Worm (Caenorhabditis elegans) whole organism, young adult: ENCODE results near the gene dhhc-14.

ENCODE experiments used
- B0019.2 ChIP-seq: fragments of 200-800 bp; sonication (Bioruptor generic); conservative IDR thresholded peaks from 2 replicates; pipeline ENCODE4 v1.3.6; 2022; ENCODE audit warnings: missing genetic modification reagents, missing genetic modification characterization, missing compliant biosample characterization
- B0035.1 ChIP-seq: sonication (generic microtip); optimal IDR thresholded peaks from 2 replicates; lab custom pipeline; 2016; ENCODE audit warnings: missing genetic modification characterization, mild to moderate bottlenecking, missing compliant biosample characterization, missing genotype, missing genetic modification reagents
- D2030.7 ChIP-seq: fragments of 200-800 bp; sonication (Bioruptor generic); IDR thresholded peaks from 2 replicates; pipeline ENCODE4 v1.3.6; 2022; ENCODE audit warnings: missing genetic modification reagents, missing genetic modification characterization, missing compliant biosample characterization
- F10E7.11 ChIP-seq: sonication (generic microtip); optimal IDR thresholded peaks from 2 replicates; lab custom pipeline; 2017; ENCODE audit warnings: mild to moderate bottlenecking, missing genetic modification characterization, moderate library complexity, missing compliant biosample characterization
- F23B12.7 ChIP-seq: sonication (generic microtip); optimal IDR thresholded peaks from 2 replicates; lab custom pipeline; 2017; ENCODE audit warnings: missing genetic modification characterization, mild to moderate bottlenecking, missing compliant biosample characterization, antibody characterized with exemption, moderate library complexity; ENCODE audit not compliant: insufficient read depth
- F55B11.4 ChIP-seq: sonication (generic microtip); optimal IDR thresholded peaks from 2 replicates; lab custom pipeline; 2016; ENCODE audit warnings: missing compliant biosample characterization, missing genetic modification characterization, borderline replicate concordance; ENCODE audit not compliant: insufficient read depth
- Y53G8AR.9 ChIP-seq: fragments of 200-800 bp; sonication (Bioruptor generic); conservative IDR thresholded peaks from 2 replicates; pipeline ENCODE4 v1.3.6; 2022; ENCODE audit warnings: missing genetic modification reagents, missing genetic modification characterization, missing compliant biosample characterization
- Y67H2A.10 ChIP-seq: fragments of 200-800 bp; sonication (Bioruptor generic); conservative IDR thresholded peaks from 2 replicates; pipeline ENCODE4 v1.3.6; 2022; ENCODE audit warnings: missing genetic modification reagents, missing genetic modification characterization, missing compliant biosample characterization
- Y95B8A.8 ChIP-seq: fragments of 200-800 bp; sonication (Bioruptor generic); IDR thresholded peaks from 2 replicates; pipeline ENCODE4 v1.3.6; 2022; ENCODE audit warnings: missing genetic modification reagents, missing genetic modification characterization, missing compliant biosample characterization
- attf-5 ChIP-seq: fragments of 200-800 bp; sonication (Bioruptor generic); optimal IDR thresholded peaks from 2 replicates; lab custom pipeline; 2018; ENCODE audit warnings: mild to moderate bottlenecking, missing genetic modification characterization, missing compliant biosample characterization
- bed-1 ChIP-seq: fragments of 200-800 bp; sonication (Bioruptor generic); IDR thresholded peaks from 2 replicates; pipeline ENCODE4 v1.3.6; 2022; ENCODE audit warnings: missing genetic modification reagents, missing genetic modification characterization, missing compliant biosample characterization
- cebp-1 ChIP-seq, 2 experiments: fragments of 200-800 bp in 1 of 2; sonication (Bioruptor generic) in 1 of 2; sonication (generic microtip) in 1 of 2; IDR thresholded peaks in 1 of 2; optimal IDR thresholded peaks in 1 of 2; 2 replicates each; pipeline versions ENCODE4 v1.3.6 to Lab custom; 2017 to 2022; ENCODE audit warnings: missing compliant biosample characterization in 2 of 2, missing genetic modification characterization in 2 of 2, mild to moderate bottlenecking in 1 of 2, missing genetic modification reagents in 1 of 2, moderate library complexity in 1 of 2
- ceh-27 ChIP-seq: fragments of 200-800 bp; sonication (Bioruptor generic); optimal IDR thresholded peaks from 2 replicates; lab custom pipeline; 2018; ENCODE audit warnings: mild to moderate bottlenecking, missing genetic modification characterization, moderate library complexity, missing compliant biosample characterization
- ceh-91 ChIP-seq: fragments of 200-800 bp; sonication (Bioruptor generic); IDR thresholded peaks from 2 replicates; pipeline ENCODE4 v1.3.6; 2022; ENCODE audit warnings: missing genetic modification reagents, missing genetic modification characterization, missing compliant biosample characterization
- dox-1 ChIP-seq: fragments of 200-800 bp; sonication (Bioruptor generic); IDR thresholded peaks from 2 replicates; pipeline ENCODE4 v1.3.6; 2022; ENCODE audit warnings: missing genetic modification reagents, missing genetic modification characterization, missing compliant biosample characterization
- dpff-1 ChIP-seq: sonication (generic microtip); optimal IDR thresholded peaks from 2 replicates; lab custom pipeline; 2017; ENCODE audit warnings: mild to moderate bottlenecking, missing genetic modification characterization, missing compliant biosample characterization
- dpl-1 ChIP-seq: fragments of 150-350 bp; optimal IDR thresholded peaks from 2 replicates; lab custom pipeline; 2014; ENCODE audit warnings: missing biosample characterization, missing genetic modification reagents, missing genetic modification characterization
- ets-4 ChIP-seq: fragments of 200-800 bp; sonication (Bioruptor generic); optimal IDR thresholded peaks from 2 replicates; lab custom pipeline; 2018; ENCODE audit warnings: mild to moderate bottlenecking, missing genetic modification characterization, missing compliant biosample characterization
- lag-1 ChIP-seq: fragments of 200-800 bp; sonication (Bioruptor generic); IDR thresholded peaks from 2 replicates; pipeline ENCODE4 v1.3.6; 2022; ENCODE audit warnings: missing genetic modification reagents, missing genetic modification characterization, missing compliant biosample characterization
- lin-26 ChIP-seq: fragments of 200-800 bp; sonication (Bioruptor generic); IDR thresholded peaks from 2 replicates; pipeline ENCODE4 v1.3.6; 2022; ENCODE audit warnings: missing genetic modification reagents, missing genetic modification characterization, missing compliant biosample characterization
- madf-10 ChIP-seq: sonication (generic microtip); optimal IDR thresholded peaks from 2 replicates; lab custom pipeline; 2016; ENCODE audit warnings: mild to moderate bottlenecking, missing genetic modification characterization, missing compliant biosample characterization
- mes-4 ChIP-seq: sonication (generic microtip); optimal IDR thresholded peaks from 2 replicates; lab custom pipeline; 2016; ENCODE audit warnings: missing genotype, missing genetic modification characterization, missing compliant biosample characterization
- nfyb-1 ChIP-seq: fragments of 200-800 bp; sonication (Bioruptor generic); IDR thresholded peaks from 2 replicates; pipeline ENCODE4 v1.3.6; 2022; ENCODE audit warnings: missing genetic modification reagents, missing genetic modification characterization, missing compliant biosample characterization
- nhr-120 ChIP-seq: fragments of 200-800 bp; sonication (Bioruptor generic); IDR thresholded peaks from 2 replicates; pipeline ENCODE4 v1.3.6; 2022; ENCODE audit warnings: missing genetic modification characterization, missing compliant biosample characterization
- nhr-80 ChIP-seq: sonication (generic microtip); optimal IDR thresholded peaks from 2 replicates; lab custom pipeline; 2016; ENCODE audit warnings: missing genetic modification characterization, missing compliant biosample characterization
- pha-4 ChIP-seq: fragments of 150-350 bp; sonication (generic microtip); optimal IDR thresholded peaks from 2 replicates; lab custom pipeline; 2014; ENCODE audit warnings: missing biosample characterization, missing genetic modification reagents, missing genetic modification characterization
- rcor-1 ChIP-seq: fragments of 200-800 bp; sonication (Bioruptor generic); IDR thresholded peaks from 2 replicates; pipeline ENCODE4 v1.3.6; 2022; ENCODE audit warnings: missing genetic modification reagents, missing genetic modification characterization, missing compliant biosample characterization
- rec-8 ChIP-seq, 2 experiments: sonication (generic microtip); optimal IDR thresholded peaks; 2 replicates each; lab custom pipeline; 2016; ENCODE audit warnings: mild to moderate bottlenecking in 2 of 2, missing genetic modification characterization in 2 of 2, missing genetic modification reagents in 2 of 2, missing genotype in 2 of 2, missing biosample characterization in 1 of 2, missing compliant biosample characterization in 1 of 2, moderate library complexity in 1 of 2
- rpc-1 ChIP-seq, 2 experiments: fragments of 150-350 bp in 1 of 2; sonication (generic microtip) in 1 of 2; optimal IDR thresholded peaks; 2 replicates each; lab custom pipeline; 2014 to 2018; ENCODE audit warnings: missing biosample characterization in 1 of 2, missing genetic modification characterization in 1 of 2, missing genetic modification reagents in 1 of 2, missing genotype in 1 of 2
- sdz-38 ChIP-seq: sonication (generic microtip); optimal IDR thresholded peaks from 2 replicates; lab custom pipeline; 2016; ENCODE audit warnings: missing genotype, missing genetic modification characterization, missing compliant biosample characterization
- snpc-1.3 ChIP-seq: sonication (generic microtip); optimal IDR thresholded peaks from 2 replicates; lab custom pipeline; 2017; ENCODE audit warnings: missing genetic modification characterization, mild to moderate bottlenecking, missing compliant biosample characterization, antibody characterized with exemption, moderate library complexity, missing genotype, missing genetic modification reagents; ENCODE audit not compliant: insufficient read depth
- snpc-3.4 ChIP-seq: sonication (generic microtip); optimal IDR thresholded peaks from 2 replicates; lab custom pipeline; 2017; ENCODE audit warnings: missing genetic modification characterization, mild to moderate bottlenecking, missing compliant biosample characterization, antibody characterized with exemption, moderate library complexity, missing genotype, missing genetic modification reagents
- sptf-2 ChIP-seq: fragments of 200-800 bp; sonication (Bioruptor generic); optimal IDR thresholded peaks from 2 replicates; lab custom pipeline; 2018; ENCODE audit warnings: mild to moderate bottlenecking, missing genetic modification characterization, missing compliant biosample characterization
- unc-130 ChIP-seq: sonication (generic microtip); optimal IDR thresholded peaks from 2 replicates; lab custom pipeline; 2016; ENCODE audit warnings: missing genetic modification reagents, missing genetic modification characterization, missing compliant biosample characterization
- unc-62 ChIP-seq: fragments of 150-350 bp; optimal IDR thresholded peaks from 2 replicates; lab custom pipeline; 2014; ENCODE audit warnings: missing biosample characterization, missing genetic modification reagents, missing genetic modification characterization
- zim-3 ChIP-seq: sonication (generic microtip); optimal IDR thresholded peaks from 2 replicates; lab custom pipeline; 2017; ENCODE audit warnings: mild to moderate bottlenecking, missing genetic modification characterization, moderate library complexity, missing compliant biosample characterization
- ztf-25 ChIP-seq: fragments of 200-800 bp; sonication (Bioruptor generic); IDR thresholded peaks from 2 replicates; pipeline ENCODE4 v1.3.6; 2022; ENCODE audit warnings: missing genetic modification reagents, missing genetic modification characterization, missing compliant biosample characterization
- ztf-28 ChIP-seq: fragments of 200-800 bp; sonication (Bioruptor generic); IDR thresholded peaks from 2 replicates; pipeline ENCODE4 v1.3.6; 2022; ENCODE audit warnings: missing genetic modification reagents, missing genetic modification characterization, missing compliant biosample characterization
- ztf-3 ChIP-seq: fragments of 200-800 bp; sonication (Bioruptor generic); optimal IDR thresholded peaks from 2 replicates; lab custom pipeline; 2018; ENCODE audit warnings: mild to moderate bottlenecking, missing genetic modification characterization, missing compliant biosample characterization
- ztf-6 ChIP-seq: fragments of 200-800 bp; sonication (Bioruptor generic); IDR thresholded peaks from 2 replicates; pipeline ENCODE4 v1.3.6; 2022; ENCODE audit warnings: missing genetic modification reagents, missing genetic modification characterization, missing compliant biosample characterization

The dhhc-14 gene

ce11 chrX:8545971-8546442 lies 6.1 kb upstream of the dhhc-14 start, which contains the start of gene sdha-1 (continued):
- no peak for TF ChIP-seq ztf-3 (GFP tag; lab: Kevin White, UChicago)
- peak; percentile 63 for TF ChIP-seq F23B12.7 (tag; lab: Kevin White, UChicago)
- peak; percentile 63; the same call in 1 of the 2 replicates for TF ChIP-seq lin-26 (GFP tag; lab: Robert Waterston, UW)
- no peak for TF ChIP-seq unc-130 (GFP tag; lab: Kevin White, UChicago)
- TF ChIP-seq dox-1 (GFP tag; lab: Robert Waterston, UW): peak; percentile 90
- no peak for TF ChIP-seq mes-4
- TF ChIP-seq dpl-1 (GFP tag; lab: Kevin White, UChicago): no peak
- peak; percentile 64 for TF ChIP-seq rcor-1
- no peak for TF ChIP-seq ceh-91 (GFP tag; lab: Robert Waterston, UW)
- TF ChIP-seq B0019.2 (GFP tag; lab: Robert Waterston, UW): no peak
- TF ChIP-seq ztf-6 (GFP tag; lab: Robert Waterston, UW): no peak
- TF ChIP-seq nhr-80 (tag; lab: Kevin White, UChicago): peak; percentile 94
- peak; percentile 64 for TF ChIP-seq ets-4 (GFP tag; lab: Kevin White, UChicago)
- no peak for TF ChIP-seq Y67H2A.10
- TF ChIP-seq dpff-1 (tag; lab: Kevin White, UChicago): no peak
- peak; percentile 85 for TF ChIP-seq attf-5
- TF ChIP-seq bed-1 (GFP tag; lab: Robert Waterston, UW): no peak
- no peak for TF ChIP-seq nhr-120 (GFP tag; lab: Robert Waterston, UW)
- TF ChIP-seq ceh-27: peak; percentile 83
- TF ChIP-seq unc-62 (GFP tag; lab: Kevin White, UChicago): peak; percentile 14
- no peak for TF ChIP-seq F10E7.11 (tag; lab: Kevin White, UChicago)
- TF ChIP-seq Y95B8A.8 (GFP tag; lab: Robert Waterston, UW): no peak
- TF ChIP-seq sdz-38 (tag; lab: Kevin White, UChicago): no peak
- TF ChIP-seq ztf-25 (GFP tag; lab: Robert Waterston, UW): no peak
- TF ChIP-seq B0035.1 (tag; lab: Kevin White, UChicago): no peak
- no peak for TF ChIP-seq F55B11.4
- no peak for TF ChIP-seq rec-8 (tag; optimal IDR thresholded peaks at IDR 0.05; lab: Kevin White, UChicago)
- TF ChIP-seq nfyb-1 (GFP tag; lab: Robert Waterston, UW): peak; percentile 19; the same call in 1 of the 2 replicates
- no peak for TF ChIP-seq ztf-28
- no peak for TF ChIP-seq sptf-2 (GFP tag; lab: Kevin White, UChicago)
- no peak for TF ChIP-seq snpc-1.3
- no peak for TF ChIP-seq snpc-3.4 (tag; lab: Kevin White, UChicago)
- no peak for TF ChIP-seq rpc-1 (optimal IDR thresholded peaks at IDR 0.05; lab: Kevin White, UChicago)
- no peak for TF ChIP-seq rpc-1 (tag; optimal IDR thresholded peaks at IDR 0.05; lab: Kevin White, UChicago)
- TF ChIP-seq lag-1 (GFP tag; lab: Robert Waterston, UW): no peak

ce11 chrX:8549026-8549425 lies 3.1 kb upstream of the dhhc-14 start, which contains the start of gene D2021.4:
TSS of gene D2021.4 (minus strand) at chrX:8549073.
- no peak for TF ChIP-seq pha-4 (tag; lab: Kevin White, UChicago)
- no peak for TF ChIP-seq F23B12.7 (tag; lab: Kevin White, UChicago)
- TF ChIP-seq zim-3: no peak
- peak; percentile 90 for TF ChIP-seq nhr-80 (tag; lab: Kevin White, UChicago)
- TF ChIP-seq Y53G8AR.9 (GFP tag; lab: Robert Waterston, UW): no peak
- no peak for TF ChIP-seq D2030.7 (GFP tag; lab: Robert Waterston, UW)
- no peak for TF ChIP-seq cebp-1 (GFP tag; IDR thresholded peaks at IDR 0.05; lab: Robert Waterston, UW)
- TF ChIP-seq cebp-1 (tag; optimal IDR thresholded peaks at IDR 0.05; lab: Kevin White, UChicago): peak; percentile 28
- TF ChIP-seq madf-10 (tag; lab: Kevin White, UChicago): no peak
- TF ChIP-seq ets-4 (GFP tag; lab: Kevin White, UChicago): no peak
- TF ChIP-seq, all 124 proteins: peak for 2
